Worm (Caenorhabditis elegans) whole organism, L4/young adult: ENCODE measurements around the gene F02D10.3.

Experiments used
- W03F9.2 ChIP-seq: fragments of 150-350 bp; optimal IDR thresholded peaks from 2 replicates; lab custom pipeline; 2014; ENCODE audit warnings: missing biosample characterization, missing genetic modification characterization
- dao-5 ChIP-seq: sonication (generic microtip); optimal IDR thresholded peaks from 2 replicates; lab custom pipeline; 2016; ENCODE audit warnings: missing genotype, missing genetic modification characterization, moderate library complexity, missing compliant biosample characterization
- him-1 ChIP-seq: sonication (generic microtip); optimal IDR thresholded peaks from 2 replicates; lab custom pipeline; 2016; ENCODE audit warnings: missing genotype, missing genetic modification reagents, missing genetic modification characterization, missing compliant biosample characterization

Gene F02D10.3

DNA sequence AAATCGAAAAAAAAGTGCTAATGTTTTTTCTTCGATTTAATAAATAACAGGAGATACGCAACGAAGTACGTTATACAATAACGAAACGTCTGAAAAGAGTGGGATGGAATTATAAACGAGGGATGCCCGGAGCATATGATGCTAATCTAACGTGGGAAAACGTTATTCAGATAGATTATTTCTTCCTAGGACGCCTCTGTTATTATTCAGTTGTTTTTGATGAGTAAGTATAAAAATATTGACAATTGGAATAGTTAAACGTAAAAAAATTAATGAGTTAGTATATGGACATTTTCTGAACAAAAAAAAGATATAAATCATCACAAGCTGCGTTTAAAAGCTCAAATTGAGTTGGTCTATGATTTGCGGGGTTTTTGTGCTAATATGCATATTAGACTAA, 22.4 kb upstream of the F02D10.3 start, which contains the start of gene srd-51:
Gene srd-51 (minus strand): TSS at position 101 of the 400 bp plus-strand sequence.
- TF ChIP-seq W03F9.2 (tag; lab: Kevin White, UChicago), result no peak
- TF ChIP-seq dao-5 (tag; lab: Kevin White, UChicago), result no peak
- TF ChIP-seq him-1 (tag; lab: Kevin White, UChicago), result no peak

DNA sequence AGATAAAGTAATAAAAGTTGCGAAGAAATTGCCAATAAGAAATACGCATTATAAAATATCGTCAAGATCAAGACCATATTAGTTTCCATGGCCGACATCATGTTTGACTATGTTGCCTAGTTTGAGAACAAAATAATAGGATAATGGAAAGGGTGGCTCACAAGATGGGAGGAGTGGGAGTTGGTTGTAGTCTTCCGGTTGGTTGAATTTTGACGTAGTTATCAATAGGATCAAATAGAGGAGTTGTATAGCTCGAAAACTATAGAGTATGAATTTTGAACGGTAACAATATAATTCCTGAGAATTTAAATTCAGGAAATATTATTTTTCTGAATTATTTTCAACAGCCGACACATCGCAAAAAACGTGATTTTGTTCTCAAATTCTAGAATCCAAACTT, 19.3 kb upstream of the F02D10.3 start, which contains the start of gene srd-50:
Gene srd-50 (minus strand): TSS at position 101 of the 400 bp plus-strand sequence.
- TF ChIP-seq W03F9.2 (tag; lab: Kevin White, UChicago) (no peak), him-1 (tag; lab: Kevin White, UChicago) (no peak), dao-5 (tag; lab: Kevin White, UChicago) (no peak)

DNA sequence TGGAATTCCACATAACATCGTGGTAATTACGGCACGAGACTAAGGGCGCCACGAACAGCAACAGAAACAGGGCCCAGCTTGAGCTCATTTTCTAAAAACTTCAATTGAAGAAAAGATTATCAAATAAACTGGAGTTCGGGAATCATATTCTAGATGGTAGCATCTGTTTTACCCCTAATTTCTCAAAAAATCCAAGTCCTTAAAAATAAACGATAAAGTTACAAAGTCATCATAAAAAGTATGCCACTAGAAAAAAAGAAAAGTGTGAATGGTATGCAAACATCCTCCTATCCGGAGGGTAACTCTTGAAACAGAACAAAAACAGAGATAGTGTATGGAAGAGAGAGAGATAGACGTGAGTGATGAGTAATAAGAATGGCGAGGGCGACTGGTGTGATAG, 14.9 kb upstream of the F02D10.3 start, which contains the start of gene efn-3:
Gene efn-3 (minus strand): TSS at position 101 of the 400 bp plus-strand sequence.
- no peak for TF ChIP-seq W03F9.2 (tag; lab: Kevin White, UChicago)
- TF ChIP-seq him-1 (tag; lab: Kevin White, UChicago), result no peak
- no peak for TF ChIP-seq dao-5 (tag; lab: Kevin White, UChicago)

DNA sequence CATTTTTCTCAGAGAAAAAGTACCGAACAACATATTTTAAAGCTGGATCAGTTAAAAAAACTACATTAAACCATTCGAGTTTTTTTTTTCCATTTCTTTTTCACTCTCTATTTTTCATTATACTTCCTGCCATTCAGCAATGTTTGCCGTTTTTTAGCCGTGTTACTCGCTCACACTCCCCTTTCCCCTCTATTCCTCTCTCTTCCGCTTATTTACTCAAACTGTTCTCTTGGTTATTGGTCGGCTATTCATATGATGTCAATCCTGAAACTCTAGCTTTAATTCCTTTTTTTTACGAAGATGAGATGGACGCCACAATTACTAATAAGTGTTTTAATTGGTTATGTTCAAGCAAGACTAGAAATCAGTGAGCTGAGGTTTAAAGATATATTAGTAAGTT, 9.4 kb upstream of the F02D10.3 start, which contains the start of gene tre-4:
Gene tre-4 (plus strand): TSS at position 301 of the 400 bp plus-strand sequence.
- TF ChIP-seq W03F9.2 (tag; lab: Kevin White, UChicago) (no peak), dao-5 (tag; lab: Kevin White, UChicago) (no peak), him-1 (tag; lab: Kevin White, UChicago) (no peak)

DNA sequence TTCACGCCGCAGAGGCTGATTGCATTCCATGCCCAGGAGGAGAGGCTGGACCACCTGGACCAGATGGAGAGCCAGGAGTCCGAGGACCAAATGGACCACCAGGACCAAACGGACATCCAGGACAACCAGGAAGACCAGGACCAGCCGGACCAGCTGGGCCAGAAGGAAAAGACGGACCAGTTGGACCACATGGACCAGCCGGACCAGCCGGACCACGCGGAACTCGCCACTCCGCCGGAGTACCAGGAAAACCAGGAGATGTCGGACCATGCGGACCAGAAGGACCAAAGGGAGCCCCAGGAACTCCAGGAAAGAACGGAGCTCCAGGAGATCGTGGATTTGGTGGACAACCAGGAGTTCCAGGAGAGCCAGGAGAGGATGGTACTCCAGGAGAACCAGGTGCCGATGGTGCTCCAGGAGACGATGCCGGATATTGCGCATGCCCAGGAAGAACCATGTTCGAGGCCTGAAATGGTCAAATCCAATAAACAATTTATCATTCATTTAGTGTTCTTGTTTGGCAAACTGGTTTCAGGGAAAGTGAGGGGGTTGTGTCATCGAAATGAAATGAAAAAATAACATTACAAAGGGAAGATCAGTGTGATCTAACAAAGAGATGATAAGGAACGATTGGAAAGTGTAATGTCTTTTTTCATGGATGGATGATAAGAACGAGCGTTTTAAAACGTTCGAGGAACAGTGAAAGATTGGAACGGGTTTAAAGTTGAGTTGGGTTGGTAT, 7.7 kb upstream of the F02D10.3 start:
- TF ChIP-seq him-1 (tag; lab: Kevin White, UChicago) (no peak), dao-5 (tag; lab: Kevin White, UChicago) (no peak), W03F9.2 (tag; lab: Kevin White, UChicago) (no peak)

DNA sequence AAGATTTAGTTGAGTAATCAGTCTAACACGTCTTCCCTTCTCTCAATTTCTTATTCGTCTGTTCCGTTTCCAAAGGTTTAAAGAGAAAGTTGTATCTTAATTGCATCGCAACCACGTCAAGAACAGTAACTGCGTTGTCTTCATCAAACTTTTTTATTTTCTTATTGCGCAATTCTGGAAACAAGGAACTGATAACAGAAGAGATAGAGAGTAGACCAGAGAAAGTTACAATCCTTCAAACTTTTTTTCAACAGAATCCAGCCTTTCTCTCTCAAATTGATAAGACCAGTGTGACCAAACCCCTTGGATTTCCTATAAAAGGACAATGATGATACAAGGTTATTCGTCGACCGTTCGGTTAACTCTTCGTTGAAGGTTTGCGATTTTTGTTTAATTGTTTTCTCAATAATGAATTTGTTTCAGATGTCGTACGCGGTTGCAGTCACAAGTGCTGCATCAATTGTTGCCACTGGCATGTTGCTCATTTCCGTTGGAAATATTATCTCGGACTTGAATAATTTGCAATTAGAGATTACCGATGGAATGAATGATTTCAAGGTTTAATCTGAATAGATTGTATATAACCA, 6.7 kb upstream of the F02D10.3 start, which contains the start of gene col-184:
Gene col-184 (plus strand): TSS at position 409 of the 587 bp plus-strand sequence.
- TF ChIP-seq W03F9.2 (tag; lab: Kevin White, UChicago) (no peak), dao-5 (tag; lab: Kevin White, UChicago) (no peak), him-1 (tag; lab: Kevin White, UChicago) (no peak)

DNA sequence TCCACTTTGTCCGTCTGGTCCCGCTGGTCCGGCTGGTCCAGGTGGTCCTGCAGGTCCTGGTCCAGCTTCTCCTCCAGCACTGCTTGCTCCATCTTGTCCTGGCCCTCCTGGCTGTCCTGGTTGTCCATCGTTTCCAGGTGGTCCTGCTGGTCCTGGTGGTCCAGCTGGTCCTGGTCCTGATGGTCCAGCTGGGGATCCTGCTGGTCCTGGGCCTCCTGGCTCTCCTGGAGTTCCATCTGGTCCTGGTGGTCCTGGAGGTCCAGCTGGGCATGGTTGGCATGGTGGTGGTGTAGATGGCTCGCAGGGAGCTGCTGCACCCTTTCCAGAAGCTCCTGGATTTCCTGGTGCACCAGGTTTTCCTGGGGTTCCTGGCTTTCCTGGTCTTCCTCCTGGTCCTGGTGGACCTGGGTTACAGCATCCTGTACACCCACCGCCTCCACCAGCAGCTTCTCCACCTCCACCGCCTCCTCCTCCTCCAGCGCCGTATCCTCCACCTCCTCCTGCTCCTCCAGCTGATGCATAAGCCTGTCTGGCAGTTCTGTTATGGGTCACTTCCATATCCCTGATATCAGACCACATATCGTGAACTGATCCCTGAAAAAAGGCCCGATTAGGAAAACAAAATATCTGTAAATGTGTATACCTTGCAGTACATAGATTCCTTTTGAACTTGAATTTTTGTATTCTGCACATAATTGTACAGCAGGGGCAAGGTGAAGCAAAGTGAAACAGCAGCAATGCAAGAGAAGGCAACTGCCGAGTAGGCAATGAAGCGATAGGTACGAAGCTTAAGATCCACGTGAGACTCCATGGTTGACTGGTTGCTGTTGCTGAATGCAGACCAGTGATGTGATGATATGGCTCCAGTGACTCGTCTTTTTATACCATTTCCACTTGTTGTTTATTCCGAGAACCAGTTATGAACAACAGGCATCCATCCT, 4.8 kb upstream of the F02D10.3 start, which contains the start of gene col-183:
Gene col-183 (minus strand): TSS at position 839 of the 941 bp plus-strand sequence.
- TF ChIP-seq him-1 (tag; lab: Kevin White, UChicago), result no peak
- TF ChIP-seq dao-5 (tag; lab: Kevin White, UChicago), result no peak
- TF ChIP-seq W03F9.2 (tag; lab: Kevin White, UChicago), result no peak

DNA sequence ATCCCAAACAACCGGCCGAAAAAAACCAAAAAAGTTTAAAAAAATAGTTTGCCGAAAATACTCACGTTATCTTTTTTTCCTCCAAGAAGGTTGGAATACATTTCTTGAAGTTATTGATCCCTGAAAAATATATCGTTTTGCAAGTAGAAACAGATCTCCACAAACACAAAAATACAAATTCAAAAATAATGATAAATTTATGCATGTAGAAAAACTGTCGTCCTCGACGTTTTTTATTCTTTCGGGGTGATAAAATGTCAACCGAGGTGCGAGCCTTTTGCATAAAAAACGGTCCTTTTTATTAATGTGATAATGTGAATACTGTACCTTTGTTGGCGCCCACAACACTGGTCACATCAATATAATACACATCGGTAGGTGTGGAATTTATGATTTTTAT, 1.4 kb upstream of the F02D10.3 start, which contains the start of gene F02D10.2:
Gene F02D10.2 (minus strand): TSS at position 101 of the 400 bp plus-strand sequence.
- TF ChIP-seq W03F9.2 (tag; lab: Kevin White, UChicago) (no peak), him-1 (tag; lab: Kevin White, UChicago) (no peak), dao-5 (tag; lab: Kevin White, UChicago) (no peak)

DNA sequence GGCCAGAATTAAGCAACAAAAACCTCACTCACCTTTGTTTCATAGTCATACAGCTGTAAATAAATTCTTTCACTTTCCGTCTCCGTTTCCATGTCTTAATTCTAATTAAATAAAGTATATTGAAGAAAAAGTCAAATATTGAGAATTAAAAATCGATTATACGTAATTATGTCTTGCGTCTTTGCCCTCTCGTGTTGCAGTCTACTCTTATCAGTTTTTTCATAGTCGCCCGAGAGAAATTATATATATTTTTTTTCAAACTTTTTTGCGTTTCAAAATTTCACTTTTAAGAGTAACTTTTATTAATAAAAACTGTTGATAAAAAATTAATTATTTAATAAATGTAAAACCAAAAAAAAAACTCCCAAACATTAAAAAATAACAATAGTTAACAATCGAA, 6.0 kb downstream of the F02D10.3 start, which contains the start of gene flr-1:
Gene flr-1 (minus strand): TSS at position 101 of the 400 bp plus-strand sequence.
- TF ChIP-seq W03F9.2 (tag; lab: Kevin White, UChicago) (no peak), him-1 (tag; lab: Kevin White, UChicago) (no peak), dao-5 (tag; lab: Kevin White, UChicago) (no peak)

DNA sequence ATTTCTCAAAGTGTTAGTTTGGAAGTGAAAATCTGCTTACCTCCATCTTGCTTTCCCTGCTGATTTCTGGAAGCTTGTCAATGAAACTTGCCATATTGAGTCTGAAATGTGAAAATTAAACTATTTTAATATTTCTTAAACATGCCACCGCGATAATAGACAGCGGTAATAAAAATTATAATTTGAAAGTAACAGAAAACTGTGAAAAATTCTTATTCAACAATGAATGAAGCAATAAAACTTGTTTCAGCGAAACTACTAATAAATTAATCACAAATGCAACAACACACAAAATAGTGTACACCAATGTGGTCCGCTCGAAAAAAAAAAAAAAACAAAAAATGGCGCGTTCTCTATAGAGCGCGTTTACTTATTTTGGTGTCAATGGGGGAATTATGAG, 10.8 kb downstream of the F02D10.3 start, which contains the start of gene F02D10.6:
Gene F02D10.6 (minus strand): TSS at position 101 of the 400 bp plus-strand sequence.
- TF ChIP-seq W03F9.2 (tag; lab: Kevin White, UChicago) (no peak), dao-5 (tag; lab: Kevin White, UChicago) (no peak), him-1 (tag; lab: Kevin White, UChicago) (no peak)

DNA sequence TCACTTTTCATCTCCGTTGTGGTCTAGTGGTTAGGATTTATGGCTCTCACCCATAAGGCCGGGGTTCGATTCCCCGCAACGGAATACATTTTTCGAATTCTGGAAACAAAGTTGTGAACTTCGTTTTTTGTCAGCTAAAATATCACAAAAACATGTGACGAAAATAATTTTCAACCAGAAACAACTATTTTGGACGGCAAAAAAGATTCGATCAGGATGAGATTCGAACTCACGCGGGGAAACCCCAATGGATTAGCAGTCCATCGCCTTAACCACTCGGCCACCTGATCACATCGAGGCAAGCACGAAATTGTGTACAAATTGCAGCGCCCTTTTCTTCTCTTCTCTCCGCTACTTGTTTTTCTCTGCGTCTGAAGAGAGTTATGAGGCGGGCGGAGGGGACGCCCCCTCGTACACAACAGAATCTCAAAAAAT, 13.7 kb downstream of the F02D10.3 start:
- TF ChIP-seq W03F9.2 (tag; lab: Kevin White, UChicago) (peak; percentile 44), dao-5 (tag; lab: Kevin White, UChicago) (peak; percentile 68), him-1 (tag; lab: Kevin White, UChicago) (peak; percentile 69)

DNA sequence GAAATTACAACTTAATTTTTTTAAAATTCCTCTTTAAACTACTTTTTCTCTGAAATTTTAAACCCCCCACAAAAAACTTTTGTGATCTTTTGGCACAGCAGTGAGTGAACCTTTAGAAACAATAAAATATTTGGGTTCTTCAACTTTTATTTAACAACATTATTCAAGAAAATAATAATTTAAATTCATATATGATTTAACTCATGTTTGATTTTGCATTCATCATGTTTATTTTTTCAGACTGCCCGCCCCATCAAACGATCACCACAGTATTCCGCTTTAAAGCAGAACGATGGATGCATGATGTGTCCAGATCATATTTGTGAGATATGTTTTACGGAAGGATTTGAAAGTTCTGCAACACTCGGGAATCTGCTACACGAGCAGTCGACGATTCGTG, 16.0 kb downstream of the F02D10.3 start, which contains the start of gene set-8:
Gene set-8 (plus strand): TSS at position 301 of the 400 bp plus-strand sequence.
- no peak for TF ChIP-seq him-1 (tag; lab: Kevin White, UChicago)
- TF ChIP-seq dao-5 (tag; lab: Kevin White, UChicago), result no peak
- no peak for TF ChIP-seq W03F9.2 (tag; lab: Kevin White, UChicago)
